Worm (Caenorhabditis elegans) whole organism, L1 larva: ENCODE data around the gene Y53G8B.2.

Experiments used
- aly-2 ChIP-seq: fragments of 150-350 bp; optimal IDR thresholded peaks from 2 replicates; lab custom pipeline; 2014; ENCODE audit warnings: missing biosample characterization, missing genetic modification characterization
- hlh-17 ChIP-seq: fragments of 200-800 bp; sonication (Bioruptor generic); optimal IDR thresholded peaks from 2 replicates; lab custom pipeline; 2018; ENCODE audit warnings: missing genetic modification characterization, mild to moderate bottlenecking, missing compliant biosample characterization, moderate library complexity, borderline replicate concordance
- lin-13 ChIP-seq: fragments of 150-350 bp; optimal IDR thresholded peaks from 2 replicates; lab custom pipeline; 2014; ENCODE audit warnings: missing biosample characterization, missing genetic modification reagents, missing genetic modification characterization
- lsy-2 ChIP-seq, 2 experiments: fragments of 150-350 bp; optimal IDR thresholded peaks; 2 replicates each; lab custom pipeline; 2014; ENCODE audit warnings: missing biosample characterization in 2 of 2, missing genetic modification characterization in 2 of 2
- mep-1 ChIP-seq: fragments of 150-350 bp; optimal IDR thresholded peaks from 2 replicates; lab custom pipeline; 2014; ENCODE audit warnings: missing biosample characterization, missing genetic modification characterization
- nhr-11 ChIP-seq: fragments of 150-350 bp; optimal IDR thresholded peaks from 2 replicates; lab custom pipeline; 2014; ENCODE audit warnings: missing biosample characterization, missing genetic modification characterization
- nhr-77 ChIP-seq: fragments of 150-350 bp; optimal IDR thresholded peaks from 2 replicates; lab custom pipeline; 2014; ENCODE audit warnings: missing biosample characterization, missing genetic modification characterization
- pag-3 ChIP-seq: sonication (generic microtip); optimal IDR thresholded peaks from 2 replicates; lab custom pipeline; 2017; ENCODE audit warnings: missing genetic modification characterization, mild to moderate bottlenecking, missing compliant biosample characterization, antibody characterized with exemption, borderline replicate concordance; ENCODE audit not compliant: insufficient read depth
- sptf-1 ChIP-seq: fragments of 150-350 bp; optimal IDR thresholded peaks from 2 replicates; lab custom pipeline; 2014; ENCODE audit warnings: missing biosample characterization, missing genetic modification characterization
- unc-62 ChIP-seq: fragments of 150-350 bp; optimal IDR thresholded peaks from 2 replicates; lab custom pipeline; 2014; ENCODE audit warnings: missing biosample characterization, missing genetic modification reagents, missing genetic modification characterization

ce11 chrIII:3100124-3100523 is 3.6 kb downstream of the Y53G8B.2 start:
- TF ChIP-seq hlh-17: no peak
- TF ChIP-seq unc-62 (GFP tag; lab: Kevin White, UChicago): no peak
- TF ChIP-seq nhr-11: no peak
- TF ChIP-seq aly-2 (tag; lab: Kevin White, UChicago): no peak
- no peak for TF ChIP-seq nhr-77
- no peak for TF ChIP-seq lin-13 (GFP tag; lab: Kevin White, UChicago)
- TF ChIP-seq mep-1 (tag; lab: Kevin White, UChicago): no peak
- TF ChIP-seq sptf-1: no peak
- TF ChIP-seq lsy-2 (tag; optimal IDR thresholded peaks at IDR 0.05; lab: Kevin White, UChicago): no peak
- TF ChIP-seq pag-3: no peak
